Fruit fly (Drosophila melanogaster) whole organism, prepupa: ENCODE measurements around the gene Rcd2.

Experiments
- Blimp-1 ChIP-seq: fragments of 200-800 bp; sonication (Bioruptor generic); optimal IDR thresholded peaks from 3 replicates; lab custom pipeline; 2017; ENCODE audit warnings: missing biosample characterization, missing genetic modification characterization, mild to moderate bottlenecking, moderate library complexity, missing genetic modification reagents
- CG10631 ChIP-seq: fragments of 200-800 bp; sonication (Bioruptor generic); optimal IDR thresholded peaks from 2 replicates; lab custom pipeline; 2016; ENCODE audit warnings: missing biosample characterization, missing genetic modification characterization
- CG11294 ChIP-seq: fragments of 200-800 bp; sonication (Bioruptor generic); IDR thresholded peaks from 2 replicates; pipeline ENCODE4 v1.3.6; 2022; ENCODE audit warnings: missing biosample characterization, missing genetic modification characterization
- CG11762 ChIP-seq: fragments of 200-800 bp; sonication (Bioruptor generic); optimal IDR thresholded peaks from 3 replicates; lab custom pipeline; 2016; ENCODE audit warnings: missing biosample characterization, missing genetic modification characterization; ENCODE audit not compliant: insufficient read depth
- CG1621 ChIP-seq: fragments of 200-800 bp; sonication (Bioruptor generic); optimal IDR thresholded peaks from 3 replicates; lab custom pipeline; 2018; ENCODE audit warnings: missing biosample characterization, mild to moderate bottlenecking, missing genetic modification characterization
- CG6163 ChIP-seq: fragments of 200-800 bp; sonication (Bioruptor generic); IDR thresholded peaks from 3 replicates; pipeline ENCODE4 v1.3.6; 2022; ENCODE audit warnings: missing biosample characterization, missing genetic modification characterization
- CG6808 ChIP-seq: fragments of 200-800 bp; sonication (Bioruptor generic); optimal IDR thresholded peaks from 3 replicates; lab custom pipeline; 2017; ENCODE audit warnings: missing biosample characterization, missing genetic modification characterization, mild to moderate bottlenecking, moderate library complexity, missing genetic modification reagents
- Gug ChIP-seq: fragments of 200-800 bp; sonication (Bioruptor generic); IDR thresholded peaks from 2 replicates; pipeline ENCODE4 v1.3.6; 2022; ENCODE audit warnings: missing biosample characterization, missing genetic modification characterization
- Sox102F ChIP-seq: fragments of 200-800 bp; sonication (Bioruptor generic); optimal IDR thresholded peaks from 2 replicates; lab custom pipeline; 2016; ENCODE audit warnings: missing biosample characterization, mild to moderate bottlenecking, missing genetic modification characterization
- acj6 ChIP-seq: fragments of 200-800 bp; sonication (Bioruptor generic); optimal IDR thresholded peaks from 3 replicates; lab custom pipeline; 2016; ENCODE audit warnings: missing biosample characterization, missing genetic modification characterization
- net ChIP-seq: fragments of 200-800 bp; sonication (Bioruptor generic); optimal IDR thresholded peaks from 3 replicates; lab custom pipeline; 2016; ENCODE audit warnings: missing biosample characterization, missing genetic modification characterization
- spab ChIP-seq: fragments of 200-800 bp; sonication (Bioruptor generic); optimal IDR thresholded peaks from 2 replicates; lab custom pipeline; 2017; ENCODE audit warnings: missing biosample characterization, mild to moderate bottlenecking, missing genetic modification characterization, missing genetic modification reagents
- vri ChIP-seq: fragments of 200-800 bp; sonication (Bioruptor generic); optimal IDR thresholded peaks from 3 replicates; lab custom pipeline; 2016; ENCODE audit warnings: missing biosample characterization, mild to moderate bottlenecking, missing genetic modification characterization

DNA sequence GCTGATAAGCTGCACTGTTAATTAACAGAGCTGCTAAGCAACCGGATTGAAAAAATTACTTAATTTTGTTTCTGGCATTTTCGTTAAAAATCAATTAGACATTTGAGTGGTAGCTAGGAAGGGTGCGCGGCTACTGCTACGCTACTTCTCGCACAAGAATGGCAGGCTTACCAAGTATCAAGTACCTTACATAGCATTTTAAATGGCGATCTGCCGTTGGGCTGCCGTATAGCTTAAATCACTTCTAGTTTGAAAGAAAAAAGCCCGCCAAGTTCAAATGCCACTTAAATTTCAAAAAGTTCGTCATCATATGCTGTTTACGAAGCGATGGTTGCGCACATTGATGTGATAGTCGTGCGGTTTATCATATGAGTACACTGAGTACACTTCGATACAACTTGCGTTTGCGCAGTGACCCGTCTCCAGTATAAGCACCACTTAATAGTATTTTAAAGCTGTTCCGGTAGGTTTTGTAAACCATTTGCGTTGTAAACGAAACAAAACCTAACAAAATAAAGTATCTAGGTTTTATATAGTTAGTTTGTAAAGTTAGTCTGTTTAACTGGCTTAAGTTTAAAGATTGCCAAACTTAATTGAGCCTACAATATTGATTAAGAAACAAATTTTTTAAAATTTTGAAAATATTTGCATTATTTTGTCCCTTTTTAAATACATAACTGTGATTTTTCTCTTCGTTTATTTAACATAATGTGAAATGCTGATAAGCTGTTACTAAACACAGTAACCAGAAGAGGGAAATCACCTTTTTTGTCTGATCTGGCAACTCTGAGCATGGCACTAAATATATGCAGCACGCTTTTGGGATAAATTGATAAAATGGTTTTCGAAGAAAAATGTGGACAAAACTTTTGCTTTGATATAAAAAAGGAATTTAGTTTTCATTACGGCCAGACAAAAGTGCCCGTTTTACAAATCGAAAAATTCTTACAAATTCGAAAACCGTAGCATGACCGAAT, 1.0 kb upstream of the Rcd2 start:
- TF ChIP-seq Sox102F (no peak), spab (GFP tag; lab: Kevin White, UChicago) (no peak), Blimp-1 (GFP tag; lab: Kevin White, UChicago) (no peak), Gug (GFP tag; lab: Robert Waterston, UW) (no peak), acj6 (GFP tag; lab: Kevin White, UChicago) (no peak), net (GFP tag; lab: Kevin White, UChicago) (no peak), CG11762 (GFP tag; lab: Kevin White, UChicago) (no peak), vri (GFP tag; lab: Kevin White, UChicago) (no peak), CG1621 (tag; lab: Kevin White, UChicago) (no peak), CG6808 (GFP tag; lab: Kevin White, UChicago) (no peak), CG10631 (GFP tag; lab: Kevin White, UChicago) (no peak), CG6163 (GFP tag; lab: Robert Waterston, UW) (no peak), CG11294 (GFP tag; lab: Robert Waterston, UW) (no peak)
